Worm (Caenorhabditis elegans) whole organism, L2 larva: ENCODE data around the gene copb-2.

Source experiments
- R02D3.7 ChIP-seq: fragments of 150-350 bp; optimal IDR thresholded peaks from 2 replicates; lab custom pipeline; 2014; ENCODE audit warnings: missing biosample characterization, missing genetic modification characterization
- blmp-1 ChIP-seq: sonication (generic microtip); optimal IDR thresholded peaks from 2 replicates; lab custom pipeline; 2017; ENCODE audit warnings: missing genetic modification characterization, mild to moderate bottlenecking, missing compliant biosample characterization, antibody characterized with exemption, moderate library complexity; ENCODE audit not compliant: insufficient read depth
- ceh-82 ChIP-seq: fragments of 150-350 bp; optimal IDR thresholded peaks from 2 replicates; lab custom pipeline; 2014; ENCODE audit warnings: missing biosample characterization, missing genetic modification characterization
- egl-27 ChIP-seq: sonication (generic microtip); optimal IDR thresholded peaks from 3 replicates; lab custom pipeline; 2017; ENCODE audit warnings: missing biosample characterization, missing genetic modification reagents, missing genetic modification characterization
- elt-3 ChIP-seq: sonication (generic microtip); optimal IDR thresholded peaks from 2 replicates; lab custom pipeline; 2017; ENCODE audit warnings: missing biosample characterization, missing genetic modification characterization
- lin-11 ChIP-seq: fragments of 150-350 bp; sonication (generic microtip); optimal IDR thresholded peaks from 2 replicates; lab custom pipeline; 2014; ENCODE audit warnings: missing biosample characterization, missing genetic modification characterization, inconsistent platforms, mixed read lengths
- nhr-6 ChIP-seq: fragments of 150-350 bp; optimal IDR thresholded peaks from 2 replicates; lab custom pipeline; 2014; ENCODE audit warnings: missing biosample characterization, missing genetic modification characterization
- snpc-4 ChIP-seq: fragments of 150-350 bp; optimal IDR thresholded peaks from 2 replicates; lab custom pipeline; 2014; ENCODE audit warnings: missing biosample characterization, missing genetic modification characterization
- unc-39 ChIP-seq: fragments of 150-350 bp; optimal IDR thresholded peaks from 2 replicates; lab custom pipeline; 2014; ENCODE audit warnings: missing biosample characterization, missing genetic modification characterization
- ztf-1 ChIP-seq: fragments of 200-800 bp; sonication (Bioruptor generic); conservative IDR thresholded peaks from 2 replicates; pipeline ENCODE4 v1.3.6; 2022; ENCODE audit warnings: missing genetic modification characterization, missing compliant biosample characterization

DNA sequence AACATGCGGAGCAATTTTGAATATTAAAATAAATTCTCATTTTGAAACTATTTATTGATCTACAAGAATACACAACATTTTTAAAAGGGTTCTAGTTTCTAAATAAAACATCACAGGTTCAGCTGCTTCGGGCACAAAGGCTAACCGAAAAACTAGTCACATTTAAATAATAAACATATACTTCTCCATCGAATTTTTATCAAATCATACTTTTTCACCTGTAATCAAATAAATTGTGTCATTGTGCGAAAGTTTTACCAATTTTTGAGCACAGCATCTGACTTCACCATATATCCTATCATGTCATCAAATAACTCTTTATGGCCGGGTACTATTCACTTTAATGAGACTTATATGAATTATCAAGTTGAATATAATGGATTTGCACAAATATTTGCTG, 30.8 kb downstream of the copb-2 start, which contains the start of gene sru-6:
- TF ChIP-seq ztf-1, result no peak
- TF ChIP-seq elt-3 (tag; lab: Kevin White, UChicago), result no peak
- no peak for TF ChIP-seq ceh-82
- no peak for TF ChIP-seq nhr-6 (tag; lab: Kevin White, UChicago)
- no peak for TF ChIP-seq unc-39 (tag; lab: Kevin White, UChicago)
- no peak for TF ChIP-seq R02D3.7 (tag; lab: Kevin White, UChicago)
- TF ChIP-seq egl-27 (tag; lab: Kevin White, UChicago), result no peak
- no peak for TF ChIP-seq blmp-1 (tag; lab: Kevin White, UChicago)
- TF ChIP-seq lin-11 (tag; lab: Kevin White, UChicago), result no peak
- no peak for TF ChIP-seq snpc-4 (tag; lab: Kevin White, UChicago)
